Fruit fly (Drosophila melanogaster) whole organism, embryonic: ENCODE measurements around the gene und.
A peak's percentile ranks its signal among the peaks of the same experiment; 100 is the strongest.

Experiments
- Awh ChIP-seq: fragments of 200-800 bp; sonication (Bioruptor generic); IDR thresholded peaks from 2 replicates; pipeline ENCODE4, ENCODE4 v1.3.6; 2022; ENCODE audit warnings: missing biosample characterization, missing genetic modification characterization
- Bteb2 ChIP-seq: fragments of 200-800 bp; sonication (Bioruptor generic); optimal IDR thresholded peaks from 2 replicates; lab custom pipeline; 2016; ENCODE audit warnings: missing biosample characterization, missing genetic modification characterization
- CG10267 ChIP-seq: fragments of 200-800 bp; sonication (Bioruptor generic); optimal IDR thresholded peaks from 2 replicates; lab custom pipeline; 2018; ENCODE audit warnings: missing biosample characterization, mild to moderate bottlenecking, missing genetic modification characterization, moderate library complexity
- CG10565 ChIP-seq: fragments of 200-800 bp; sonication (Bioruptor generic); optimal IDR thresholded peaks from 3 replicates; lab custom pipeline; 2016; ENCODE audit warnings: missing biosample characterization, mild to moderate bottlenecking, missing genetic modification characterization
- CG10979 ChIP-seq: fragments of 200-800 bp; sonication (Bioruptor generic); optimal IDR thresholded peaks from 2 replicates; lab custom pipeline; 2018; ENCODE audit warnings: missing biosample characterization, mild to moderate bottlenecking, missing genetic modification characterization, moderate library complexity
- CG11085 ChIP-seq: fragments of 200-800 bp; sonication (Bioruptor generic); IDR thresholded peaks from 2 replicates; pipeline ENCODE4 v1.3.6; 2022; ENCODE audit warnings: missing biosample characterization, missing genetic modification characterization
- CG11093 ChIP-seq: fragments of 200-800 bp; sonication (Bioruptor generic); IDR thresholded peaks from 3 replicates; pipeline ENCODE4 v1.3.6; 2022; ENCODE audit warnings: missing biosample characterization, missing genetic modification characterization
- CG11398 ChIP-seq: fragments of 200-800 bp; sonication (Bioruptor generic); optimal IDR thresholded peaks from 2 replicates; lab custom pipeline; 2016; ENCODE audit warnings: missing biosample characterization, missing genetic modification characterization
- CG11560 ChIP-seq: fragments of 200-800 bp; sonication (Bioruptor generic); IDR thresholded peaks from 3 replicates; pipeline ENCODE4 v1.3.6; 2022; ENCODE audit warnings: missing biosample characterization, missing genetic modification characterization
- CG13894 ChIP-seq: fragments of 200-800 bp; sonication (Bioruptor generic); optimal IDR thresholded peaks from 3 replicates; lab custom pipeline; 2018; ENCODE audit warnings: missing biosample characterization, mild to moderate bottlenecking, missing genetic modification characterization, moderate library complexity
- CG15269 ChIP-seq: fragments of 200-800 bp; sonication (Bioruptor generic); optimal IDR thresholded peaks from 2 replicates; lab custom pipeline; 2018; ENCODE audit warnings: missing biosample characterization, mild to moderate bottlenecking, missing genetic modification characterization, moderate library complexity
- CG15514 ChIP-seq: fragments of 200-800 bp; sonication (Bioruptor generic); optimal IDR thresholded peaks from 3 replicates; lab custom pipeline; 2017; ENCODE audit warnings: missing biosample characterization, missing genetic modification characterization, mild to moderate bottlenecking, moderate library complexity, missing genetic modification reagents
- CG16815 ChIP-seq: fragments of 200-800 bp; sonication (Bioruptor generic); optimal IDR thresholded peaks from 3 replicates; lab custom pipeline; 2017; ENCODE audit warnings: missing biosample characterization, mild to moderate bottlenecking, missing genetic modification characterization
- CG17912 ChIP-seq: fragments of 200-800 bp; sonication (Bioruptor generic); optimal IDR thresholded peaks from 2 replicates; lab custom pipeline; 2018; ENCODE audit warnings: missing biosample characterization, mild to moderate bottlenecking, missing genetic modification characterization
- CG18011 ChIP-seq: fragments of 200-800 bp; sonication (Bioruptor generic); optimal IDR thresholded peaks from 2 replicates; lab custom pipeline; 2017; ENCODE audit warnings: missing biosample characterization, missing genetic modification characterization, mild to moderate bottlenecking, moderate library complexity, missing genotype
- CG18262 ChIP-seq: fragments of 200-800 bp; optimal IDR thresholded peaks from 3 replicates; lab custom pipeline; 2019; ENCODE audit warnings: missing biosample characterization, mild to moderate bottlenecking, missing genetic modification characterization, moderate library complexity
- CG2712 ChIP-seq: fragments of 200-800 bp; optimal IDR thresholded peaks from 3 replicates; lab custom pipeline; 2019; ENCODE audit warnings: missing biosample characterization, mild to moderate bottlenecking, missing genetic modification characterization, moderate library complexity
- CG3281 ChIP-seq: fragments of 200-800 bp; sonication (Bioruptor generic); optimal IDR thresholded peaks from 3 replicates; lab custom pipeline; 2017; ENCODE audit warnings: missing biosample characterization, mild to moderate bottlenecking, missing genetic modification characterization
- CG4730 ChIP-seq: fragments of 200-800 bp; sonication (Bioruptor generic); IDR thresholded peaks from 2 replicates; pipeline ENCODE4 v1.3.6; 2022; ENCODE audit warnings: missing biosample characterization, missing genetic modification characterization
- CG5953 ChIP-seq: fragments of 200-800 bp; sonication (Bioruptor generic); IDR thresholded peaks from 2 replicates; pipeline ENCODE4 v1.3.6; 2022; ENCODE audit warnings: missing biosample characterization, missing genetic modification characterization
- CG6654 ChIP-seq: fragments of 200-800 bp; sonication (Bioruptor generic); optimal IDR thresholded peaks from 2 replicates; lab custom pipeline; 2017; ENCODE audit warnings: missing biosample characterization, mild to moderate bottlenecking, missing genetic modification characterization
- CG7271 ChIP-seq: fragments of 200-800 bp; sonication (Bioruptor generic); optimal IDR thresholded peaks from 2 replicates; lab custom pipeline; 2018; ENCODE audit warnings: missing biosample characterization, mild to moderate bottlenecking, missing genetic modification characterization, moderate library complexity
- CG7745 ChIP-seq: fragments of 200-800 bp; sonication (Bioruptor generic); optimal IDR thresholded peaks from 2 replicates; lab custom pipeline; 2018; ENCODE audit warnings: missing biosample characterization, mild to moderate bottlenecking, missing genetic modification characterization, moderate library complexity
- CG7839 ChIP-seq: fragments of 200-800 bp; sonication (Bioruptor generic); optimal IDR thresholded peaks from 3 replicates; lab custom pipeline; 2018; ENCODE audit warnings: missing biosample characterization, mild to moderate bottlenecking, missing genetic modification characterization, moderate library complexity
- CoRest ChIP-seq: fragments of 200-800 bp; sonication (Bioruptor generic); optimal IDR thresholded peaks from 3 replicates; lab custom pipeline; 2018; ENCODE audit warnings: missing biosample characterization, mild to moderate bottlenecking, missing genetic modification characterization, moderate library complexity
- D ChIP-seq, 2 experiments: fragments of 200-800 bp in 1 of 2; fragments of >200 bp in 1 of 2; sonication (Bioruptor generic) in 1 of 2; optimal IDR thresholded peaks; 2 replicates in 1 of 2; 3 replicates in 1 of 2; lab custom pipeline; 2017; ENCODE audit warnings: mild to moderate bottlenecking in 1 of 2, missing biosample characterization in 1 of 2, missing genetic modification characterization in 1 of 2, missing genetic modification reagents in 1 of 2
- Dip3 ChIP-seq: fragments of 200-800 bp; sonication (Bioruptor generic); optimal IDR thresholded peaks from 3 replicates; lab custom pipeline; 2016; ENCODE audit warnings: missing biosample characterization, missing genetic modification characterization
- Doc2 ChIP-seq: fragments of 200-800 bp; sonication (Bioruptor generic); IDR thresholded peaks from 2 replicates; pipeline ENCODE4 v1.3.6; 2022; ENCODE audit warnings: missing biosample characterization, missing genetic modification characterization
- Dp ChIP-seq: fragments of 200-800 bp; sonication (Bioruptor generic); optimal IDR thresholded peaks from 2 replicates; lab custom pipeline; 2018; ENCODE audit warnings: missing biosample characterization, mild to moderate bottlenecking, missing genetic modification characterization, moderate library complexity
- Dref ChIP-seq: fragments of 200-800 bp; sonication (Bioruptor generic); IDR thresholded peaks from 2 replicates; pipeline ENCODE4 v1.3.6; 2022; ENCODE audit warnings: missing biosample characterization, missing genetic modification characterization
- E2f1 ChIP-seq: fragments of 200-800 bp; sonication (Bioruptor generic); IDR thresholded peaks from 2 replicates; pipeline ENCODE4 v1.3.6; 2022; ENCODE audit warnings: missing biosample characterization, missing genetic modification characterization
- Ets65A ChIP-seq: fragments of 200-800 bp; sonication (Bioruptor generic); peaks from one replicate; lab custom pipeline; 2016; ENCODE audit warnings: missing biosample characterization, missing genetic modification characterization
- HHEX ChIP-seq: fragments of 200-800 bp; sonication (Bioruptor generic); optimal IDR thresholded peaks from 3 replicates; lab custom pipeline; 2017; ENCODE audit warnings: missing biosample characterization, mild to moderate bottlenecking, missing genetic modification characterization, missing genetic modification reagents
- Hsf ChIP-seq: fragments of 200-800 bp; sonication (Bioruptor generic); optimal IDR thresholded peaks from 3 replicates; lab custom pipeline; 2016; ENCODE audit warnings: missing biosample characterization, missing genetic modification characterization
- Opbp ChIP-seq: fragments of 200-800 bp; sonication (Bioruptor generic); IDR thresholded peaks from 3 replicates; pipeline ENCODE4 v1.3.6; 2022; ENCODE audit warnings: missing biosample characterization, missing genetic modification characterization; ENCODE audit not compliant: partially characterized antibody
- Ravus ChIP-seq: fragments of 200-800 bp; sonication (Bioruptor generic); IDR thresholded peaks from 2 replicates; pipeline ENCODE4 v1.3.6; 2022; ENCODE audit warnings: missing biosample characterization, missing genetic modification characterization
- Side ChIP-seq: fragments of 200-800 bp; sonication (Bioruptor generic); optimal IDR thresholded peaks from 2 replicates; lab custom pipeline; 2016; ENCODE audit warnings: missing biosample characterization, missing genetic modification characterization
- Six4 ChIP-seq: fragments of 200-800 bp; sonication (Bioruptor generic); optimal IDR thresholded peaks from 2 replicates; lab custom pipeline; 2016; ENCODE audit warnings: missing biosample characterization, missing genetic modification characterization
- bab2 ChIP-seq: fragments of 200-800 bp; sonication (Bioruptor generic); optimal IDR thresholded peaks from 2 replicates; lab custom pipeline; 2016; ENCODE audit warnings: missing biosample characterization, missing genetic modification characterization
- dmrt99B ChIP-seq: fragments of 200-800 bp; sonication (Bioruptor generic); optimal IDR thresholded peaks from 2 replicates; lab custom pipeline; 2018; ENCODE audit warnings: missing biosample characterization, mild to moderate bottlenecking, missing genetic modification characterization, moderate library complexity
- gsb ChIP-seq: fragments of 200-800 bp; sonication (Bioruptor generic); IDR thresholded peaks from 2 replicates; pipeline ENCODE4 v1.3.6; 2022; ENCODE audit warnings: missing biosample characterization, missing genetic modification characterization
- h ChIP-seq: fragments of >200 bp; optimal IDR thresholded peaks from 2 replicates; lab custom pipeline; 2017
- jigr1 ChIP-seq: fragments of 200-800 bp; sonication (Bioruptor generic); IDR thresholded peaks from 3 replicates; pipeline ENCODE4 v1.3.6; 2022; ENCODE audit warnings: missing biosample characterization, missing genetic modification characterization
- kay ChIP-seq: fragments of 200-800 bp; sonication (Bioruptor generic); optimal IDR thresholded peaks from 2 replicates; lab custom pipeline; 2016; ENCODE audit warnings: missing biosample characterization, missing genetic modification characterization
- nom ChIP-seq: fragments of 200-800 bp; sonication (Bioruptor generic); optimal IDR thresholded peaks from 2 replicates; lab custom pipeline; 2017; ENCODE audit warnings: missing biosample characterization, missing genetic modification characterization, mild to moderate bottlenecking, moderate library complexity, missing genetic modification reagents
- otp ChIP-seq: fragments of 200-800 bp; sonication (Bioruptor generic); IDR thresholded peaks from 3 replicates; pipeline ENCODE4, ENCODE4 v1.3.6; 2022; ENCODE audit warnings: missing biosample characterization, missing genetic modification characterization
- pb ChIP-seq: fragments of 200-800 bp; sonication (Bioruptor generic); optimal IDR thresholded peaks from 3 replicates; lab custom pipeline; 2016; ENCODE audit warnings: missing biosample characterization, missing genetic modification characterization
- peb ChIP-seq: fragments of 200-800 bp; sonication (Bioruptor generic); IDR thresholded peaks from 2 replicates; pipeline ENCODE4 v1.3.6; 2022; ENCODE audit warnings: missing biosample characterization, missing genetic modification characterization
- run ChIP-seq: fragments of 200-800 bp; sonication (Bioruptor generic); optimal IDR thresholded peaks from 3 replicates; lab custom pipeline; 2018; ENCODE audit warnings: missing biosample characterization, mild to moderate bottlenecking, missing genetic modification characterization
- sens-2 ChIP-seq: fragments of 200-800 bp; sonication (Bioruptor generic); IDR thresholded peaks from 2 replicates; pipeline ENCODE4 v1.3.6; 2022; ENCODE audit warnings: missing biosample characterization, missing genetic modification characterization

und gene

DNA sequence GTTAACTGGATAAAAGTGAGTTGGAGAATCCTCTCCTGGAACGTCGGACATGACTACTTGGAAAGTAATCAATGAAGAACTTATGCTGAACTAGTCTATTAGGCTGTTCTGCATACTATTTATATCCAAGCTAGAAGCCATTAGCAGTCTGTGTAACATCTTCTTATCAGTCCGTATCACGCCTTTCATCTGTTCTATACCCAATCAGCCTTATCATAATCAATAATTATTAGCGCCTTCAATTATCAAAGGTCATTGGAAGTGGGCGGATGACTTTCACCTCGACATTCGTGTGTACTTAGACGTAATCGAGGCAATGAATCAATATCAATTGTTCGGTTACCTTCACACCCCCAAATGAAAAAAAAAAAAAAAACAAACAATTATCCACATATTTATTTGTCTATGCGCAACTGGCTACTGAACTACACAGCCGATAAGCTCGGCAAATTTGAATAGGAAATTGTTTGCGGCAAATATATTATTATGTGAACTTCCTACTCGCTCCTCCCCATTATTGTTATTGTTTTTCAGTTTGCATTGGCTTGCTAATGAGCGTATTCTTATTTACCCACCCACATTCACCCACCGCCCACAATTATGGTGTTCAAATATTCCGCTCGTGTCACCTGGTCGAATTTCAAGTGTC is 11.9 kb downstream of the und start, which contains the start of the genes ppk11 and ppk16 (continued):
- TF ChIP-seq D (optimal IDR thresholded peaks at IDR 0.05; lab: Kevin White, UChicago) (no peak), D (GFP tag; optimal IDR thresholded peaks at IDR 0.05; lab: Kevin White, UChicago) (no peak), HHEX (GFP tag; lab: Kevin White, UChicago) (no peak), Doc2 (GFP tag; lab: Robert Waterston, UW) (no peak), otp (GFP tag; lab: Robert Waterston, UW) (peak; percentile 50; the same call in 1 of the 3 replicates), Opbp (no peak), CG18011 (peak; percentile 4), CG10565 (GFP tag; lab: Kevin White, UChicago) (no peak), Ravus (GFP tag; lab: Robert Waterston, UW) (no peak), dmrt99B (no peak), CG5953 (GFP tag; lab: Robert Waterston, UW) (no peak), pb (GFP tag; lab: Kevin White, UChicago) (no peak), CG15269 (no peak), CG7745 (tag; lab: Kevin White, UChicago) (no peak), Six4 (no peak), CG16815 (GFP tag; lab: Kevin White, UChicago) (no peak), sens-2 (no peak), CG15514 (GFP tag; lab: Kevin White, UChicago) (peak; percentile 38), kay (GFP tag; lab: Kevin White, UChicago) (no peak), nom (GFP tag; lab: Kevin White, UChicago) (no peak), CG4730 (no peak), CG11560 (tag; lab: Robert Waterston, UW) (no peak), CG17912 (GFP tag; lab: Kevin White, UChicago) (no peak), peb (GFP tag; lab: Robert Waterston, UW) (no peak), CoRest (peak; percentile 1), CG11093 (GFP tag; lab: Robert Waterston, UW) (no peak), Hsf (GFP tag; lab: Kevin White, UChicago) (no peak), CG11085 (GFP tag; lab: Robert Waterston, UW) (no peak), Ets65A (GFP tag; lab: Kevin White, UChicago) (no peak), CG18262 (tag; lab: Kevin White, UChicago) (no peak), jigr1 (GFP tag; lab: Robert Waterston, UW) (no peak), CG11398 (GFP tag; lab: Kevin White, UChicago) (peak; percentile 54), CG2712 (tag; lab: Kevin White, UChicago) (no peak), CG10979 (tag; lab: Kevin White, UChicago) (no peak), Dip3 (GFP tag; lab: Kevin White, UChicago) (no peak), h (lab: Kevin White, UChicago) (no peak), E2f1 (GFP tag; lab: Robert Waterston, UW) (no peak), Side (GFP tag; lab: Kevin White, UChicago) (peak; percentile 3), CG7839 (no peak), CG7271 (no peak), CG10267 (tag; lab: Kevin White, UChicago) (no peak), CG13894 (tag; lab: Kevin White, UChicago) (no peak), CG3281 (GFP tag; lab: Kevin White, UChicago) (peak; percentile 56), gsb (GFP tag; lab: Robert Waterston, UW) (no peak), Awh (GFP tag; lab: Robert Waterston, UW) (no peak), Dp (no peak), bab2 (GFP tag; lab: Kevin White, UChicago) (peak; percentile 63), CG6654 (GFP tag; lab: Kevin White, UChicago) (no peak), run (tag; lab: Kevin White, UChicago) (no peak), Bteb2 (GFP tag; lab: Kevin White, UChicago) (peak; percentile 14), Dref (GFP tag; lab: Robert Waterston, UW) (no peak)
